Worm (Caenorhabditis elegans): ENCODE data around the gene clec-147.

- TF ChIP-seq nhr-11 (tag; optimal IDR thresholded peaks at IDR 0.05) (no peak), attf-4 (tag; optimal IDR thresholded peaks at IDR 0.05) (no peak), Y75B8A.6 (GFP tag; IDR thresholded peaks at IDR 0.05) (no peak), ztf-11 (tag; optimal IDR thresholded peaks at IDR 0.05) (no peak), F44E2.7 (GFP tag; IDR thresholded peaks at IDR 0.05) (no peak)
Observed at ce11 chrII:14510162-14510561, 27.5 kb downstream of the clec-147 start.
